Fruit fly (Drosophila melanogaster): Measurements from ENCODE around the gene Drak.

Gene Drak

DNA sequence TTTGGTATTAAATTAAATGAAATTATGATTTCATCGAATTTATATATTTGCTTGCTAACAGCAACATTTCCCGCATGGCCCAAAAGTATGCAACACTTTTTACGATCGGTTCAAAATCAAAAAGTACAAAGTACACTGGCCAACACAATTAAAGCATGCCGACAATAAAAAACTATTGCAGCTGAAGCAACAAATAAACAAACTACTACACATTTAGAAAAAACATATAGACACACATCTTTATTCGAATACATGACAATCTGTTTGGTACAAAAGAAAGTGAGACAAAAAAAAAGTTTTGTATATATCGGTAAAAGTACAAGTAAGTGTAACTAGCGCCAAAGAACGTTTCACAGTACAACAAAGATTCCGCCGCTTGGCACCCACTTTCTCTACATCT is 62.1 kb downstream of the Drak start:
- no peak for TF ChIP-seq CG17385 (GFP tag; optimal IDR thresholded peaks at IDR 0.05)
- no peak for TF ChIP-seq caup (GFP tag; optimal IDR thresholded peaks at IDR 0.05; ENCODE audit: severe bottlenecking)
- TF ChIP-seq schlank (tag; optimal IDR thresholded peaks at IDR 0.05): no peak
- TF ChIP-seq CG10979 (tag; optimal IDR thresholded peaks at IDR 0.05): peak; percentile 8
- TF ChIP-seq CG4424 (GFP tag; optimal IDR thresholded peaks at IDR 0.05): peak; percentile 6
- TF ChIP-seq H15 (GFP tag; IDR thresholded peaks at IDR 0.05): no peak
- TF ChIP-seq zfh2 (GFP tag; optimal IDR thresholded peaks at IDR 0.05): no peak
- TF ChIP-seq ham (GFP tag; IDR thresholded peaks at IDR 0.05): no peak
- TF ChIP-seq wdn (GFP tag; IDR thresholded peaks at IDR 0.05): no peak
- TF ChIP-seq CG6765 (GFP tag; optimal IDR thresholded peaks at IDR 0.05): no peak
- no peak for TF ChIP-seq CG33557 (GFP tag; optimal IDR thresholded peaks at IDR 0.05)
- peak; percentile 12 for TF ChIP-seq CG11504 (tag; optimal IDR thresholded peaks at IDR 0.05)
- TF ChIP-seq fd3F (GFP tag; optimal IDR thresholded peaks at IDR 0.05): no peak
- TF ChIP-seq Hand (GFP tag; optimal IDR thresholded peaks at IDR 0.05): no peak
- TF ChIP-seq CG8478 (optimal IDR thresholded peaks at IDR 0.05): no peak
- no peak for TF ChIP-seq CG30403 (GFP tag; optimal IDR thresholded peaks at IDR 0.05)
- no peak for TF ChIP-seq CG10543 (GFP tag; optimal IDR thresholded peaks at IDR 0.05)
- no peak for TF ChIP-seq sd (tag; optimal IDR thresholded peaks at IDR 0.05)
- no peak for TF ChIP-seq CG7745 (tag; optimal IDR thresholded peaks at IDR 0.05)
- no peak for TF ChIP-seq br (optimal IDR thresholded peaks at IDR 0.05)
- no peak for TF ChIP-seq twi (tag; optimal IDR thresholded peaks at IDR 0.05)
- TF ChIP-seq Six4 (GFP tag; optimal IDR thresholded peaks at IDR 0.05): no peak
- no peak for TF ChIP-seq CG10209 (GFP tag; optimal IDR thresholded peaks at IDR 0.05)
- TF ChIP-seq kay (GFP tag; optimal IDR thresholded peaks at IDR 0.05): no peak
- TF ChIP-seq CG11456 (GFP tag; IDR thresholded peaks at IDR 0.05): no peak
- TF ChIP-seq her (GFP tag; optimal IDR thresholded peaks at IDR 0.05): no peak
- no peak for TF ChIP-seq Oaz (GFP tag; IDR thresholded peaks at IDR 0.05)
- peak; percentile 53 for TF ChIP-seq nom (GFP tag; optimal IDR thresholded peaks at IDR 0.05)
- no peak for TF ChIP-seq CG33213 (GFP tag; optimal IDR thresholded peaks at IDR 0.05)
- no peak for TF ChIP-seq CG18764 (GFP tag; optimal IDR thresholded peaks at IDR 0.05)
- TF ChIP-seq YL-1 (GFP tag; optimal IDR thresholded peaks at IDR 0.05): no peak
- no peak for TF ChIP-seq CG7357 (GFP tag; IDR thresholded peaks at IDR 0.05)
- TF ChIP-seq fru (optimal IDR thresholded peaks at IDR 0.05): no peak
- no peak for TF ChIP-seq Bteb2 (GFP tag; optimal IDR thresholded peaks at IDR 0.05)
- peak; percentile 11 for TF ChIP-seq lilli (GFP tag; optimal IDR thresholded peaks at IDR 0.05)
- no peak for TF ChIP-seq ind (GFP tag; optimal IDR thresholded peaks at IDR 0.05)
- no peak for TF ChIP-seq nerfin-2 (GFP tag; IDR thresholded peaks at IDR 0.05; ENCODE audit: partially characterized antibody)
- TF ChIP-seq tin (GFP tag; optimal IDR thresholded peaks at IDR 0.05): no peak
- TF ChIP-seq jumu (GFP tag; optimal IDR thresholded peaks at IDR 0.05): no peak
- no peak for TF ChIP-seq Bgb (GFP tag; IDR thresholded peaks at IDR 0.05; ENCODE audit: partially characterized antibody)
- TF ChIP-seq Side (GFP tag; optimal IDR thresholded peaks at IDR 0.05): no peak
- no peak for TF ChIP-seq CG5953 (GFP tag; IDR thresholded peaks at IDR 0.05)
- no peak for TF ChIP-seq yki (optimal IDR thresholded peaks at IDR 0.05)
- TF ChIP-seq CG15514 (GFP tag; optimal IDR thresholded peaks at IDR 0.05): no peak
- TF ChIP-seq gt (GFP tag; IDR thresholded peaks at IDR 0.05): no peak
- no peak for TF ChIP-seq hth (optimal IDR thresholded peaks at IDR 0.05)
- TF ChIP-seq sr (GFP tag; IDR thresholded peaks at IDR 0.05): no peak
- no peak for TF ChIP-seq CG18476 (GFP tag; optimal IDR thresholded peaks at IDR 0.05)
- TF ChIP-seq CG32772 (GFP tag; IDR thresholded peaks at IDR 0.05): no peak
- TF ChIP-seq hkb (optimal IDR thresholded peaks at IDR 0.05): no peak
- TF ChIP-seq hkb (GFP tag; IDR thresholded peaks at IDR 0.05): peak; percentile 46
- no peak for TF ChIP-seq Chrac-16 (GFP tag; optimal IDR thresholded peaks at IDR 0.05)
- TF ChIP-seq CG10462 (GFP tag; optimal IDR thresholded peaks at IDR 0.05): no peak
- peak; percentile 24 for TF ChIP-seq PHDP (tag; optimal IDR thresholded peaks at IDR 0.05)

Measured in whole organism, embryonic.